Fruit fly (Drosophila melanogaster) whole organism, embryonic: ENCODE measurements around the gene mRpL48.

Source experiments
- B-H2 ChIP-seq: fragments of 200-800 bp; sonication (Bioruptor generic); optimal IDR thresholded peaks from 2 replicates; lab custom pipeline; 2018; ENCODE audit warnings: missing biosample characterization, mild to moderate bottlenecking, missing genetic modification characterization
- CG10979 ChIP-seq: fragments of 200-800 bp; sonication (Bioruptor generic); optimal IDR thresholded peaks from 2 replicates; lab custom pipeline; 2018; ENCODE audit warnings: missing biosample characterization, mild to moderate bottlenecking, missing genetic modification characterization, moderate library complexity
- CG11560 ChIP-seq: fragments of 200-800 bp; sonication (Bioruptor generic); IDR thresholded peaks from 3 replicates; pipeline ENCODE4 v1.3.6; 2022; ENCODE audit warnings: missing biosample characterization, missing genetic modification characterization
- CG13123 ChIP-seq: fragments of 200-800 bp; sonication (Bioruptor generic); optimal IDR thresholded peaks from 2 replicates; lab custom pipeline; 2016; ENCODE audit warnings: missing biosample characterization, missing genetic modification characterization
- CG13296 ChIP-seq: fragments of 200-800 bp; sonication (Bioruptor generic); optimal IDR thresholded peaks from 3 replicates; lab custom pipeline; 2018; ENCODE audit warnings: missing biosample characterization, mild to moderate bottlenecking, missing genetic modification characterization
- CG17186 ChIP-seq: fragments of 200-800 bp; sonication (Bioruptor generic); optimal IDR thresholded peaks from 3 replicates; lab custom pipeline; 2017; ENCODE audit warnings: missing biosample characterization, missing genetic modification reagents, missing genetic modification characterization
- CG18011 ChIP-seq: fragments of 200-800 bp; sonication (Bioruptor generic); optimal IDR thresholded peaks from 2 replicates; lab custom pipeline; 2017; ENCODE audit warnings: missing biosample characterization, missing genetic modification characterization, mild to moderate bottlenecking, moderate library complexity, missing genotype
- CG18599 ChIP-seq: fragments of 200-800 bp; sonication (Bioruptor generic); optimal IDR thresholded peaks from 3 replicates; lab custom pipeline; 2017; ENCODE audit warnings: missing biosample characterization, missing genetic modification characterization, mild to moderate bottlenecking, moderate library complexity, missing genetic modification reagents
- CG3847 ChIP-seq: fragments of 200-800 bp; sonication (Bioruptor generic); IDR thresholded peaks from 2 replicates; pipeline ENCODE4 v1.3.6; 2022; ENCODE audit warnings: missing biosample characterization, missing genetic modification characterization
- CG5180 ChIP-seq: fragments of 200-800 bp; sonication (Bioruptor generic); optimal IDR thresholded peaks from 3 replicates; lab custom pipeline; 2017; ENCODE audit warnings: missing biosample characterization, missing genetic modification characterization, mild to moderate bottlenecking, moderate library complexity, missing genetic modification reagents
- CG6791 ChIP-seq: fragments of 200-800 bp; sonication (Bioruptor generic); IDR thresholded peaks from 3 replicates; pipeline ENCODE4 v1.3.6; 2022; ENCODE audit warnings: missing biosample characterization, missing genetic modification characterization; ENCODE audit not compliant: partially characterized antibody
- D19B ChIP-seq: fragments of 200-800 bp; sonication (Bioruptor generic); optimal IDR thresholded peaks from 2 replicates; lab custom pipeline; 2017; ENCODE audit warnings: missing biosample characterization, mild to moderate bottlenecking, missing genetic modification characterization
- Deaf1 ChIP-seq: fragments of 200-800 bp; optimal IDR thresholded peaks from 3 replicates; lab custom pipeline; 2019; ENCODE audit warnings: missing biosample characterization, mild to moderate bottlenecking, missing genetic modification characterization, moderate library complexity
- Fer1 ChIP-seq: fragments of 200-800 bp; sonication (Bioruptor generic); optimal IDR thresholded peaks from 2 replicates; lab custom pipeline; 2017; ENCODE audit warnings: missing biosample characterization, mild to moderate bottlenecking, missing genetic modification characterization
- Hey ChIP-seq: fragments of 200-800 bp; sonication (Bioruptor generic); optimal IDR thresholded peaks from 3 replicates; lab custom pipeline; 2018; ENCODE audit warnings: missing biosample characterization, mild to moderate bottlenecking, missing genetic modification characterization
- Hmr ChIP-seq: fragments of 200-800 bp; sonication (Bioruptor generic); optimal IDR thresholded peaks from 3 replicates; lab custom pipeline; 2017; ENCODE audit warnings: mild to moderate bottlenecking, missing biosample characterization, missing genetic modification reagents, missing genetic modification characterization
- Kr ChIP-seq: fragments of 200-800 bp; sonication (Bioruptor generic); optimal IDR thresholded peaks from 2 replicates; lab custom pipeline; 2017; ENCODE audit warnings: missing biosample characterization, mild to moderate bottlenecking, missing genetic modification characterization
- Med ChIP-seq: fragments of 200-800 bp; sonication (Bioruptor generic); peaks from one replicate; lab custom pipeline; 2016; ENCODE audit warnings: missing biosample characterization, missing genetic modification characterization, mild to moderate bottlenecking, inconsistent platforms, moderate library complexity
- NK7.1 ChIP-seq: fragments of 200-800 bp; sonication (Bioruptor generic); optimal IDR thresholded peaks from 3 replicates; lab custom pipeline; 2016; ENCODE audit warnings: missing biosample characterization, missing genetic modification characterization
- al ChIP-seq: fragments of 200-800 bp; sonication (Bioruptor generic); IDR thresholded peaks from 2 replicates; pipeline ENCODE4 v1.3.6; 2022; ENCODE audit warnings: missing biosample characterization, missing genetic modification characterization
- bsh ChIP-seq, 2 experiments: fragments of 200-800 bp; sonication (Bioruptor generic); optimal IDR thresholded peaks; 2 replicates each; lab custom pipeline; 2017 to 2018; ENCODE audit warnings: mild to moderate bottlenecking in 2 of 2, missing biosample characterization in 2 of 2, missing genetic modification characterization in 2 of 2, moderate library complexity in 1 of 2
- chinmo ChIP-seq: fragments of 200-800 bp; sonication (Bioruptor generic); IDR thresholded peaks from 4 replicates; pipeline ENCODE4 v1.3.6; 2022; ENCODE audit warnings: missing biosample characterization, missing genetic modification characterization; ENCODE audit not compliant: partially characterized antibody
- croc ChIP-seq: fragments of 200-800 bp; sonication (Bioruptor generic); conservative IDR thresholded peaks from 3 replicates; pipeline ENCODE4 v1.3.6; 2022; ENCODE audit warnings: missing biosample characterization, missing genetic modification characterization
- crp ChIP-seq, 2 experiments: fragments of 200-800 bp; sonication (Bioruptor generic); optimal IDR thresholded peaks; 2 replicates in 1 of 2; 3 replicates in 1 of 2; lab custom pipeline; 2017; ENCODE audit warnings: missing biosample characterization in 2 of 2, missing genetic modification characterization in 2 of 2, mild to moderate bottlenecking in 1 of 2, moderate library complexity in 1 of 2
- cwo ChIP-seq: fragments of 200-800 bp; sonication (Bioruptor generic); optimal IDR thresholded peaks from 3 replicates; lab custom pipeline; 2017; ENCODE audit warnings: missing biosample characterization, missing genetic modification characterization, mild to moderate bottlenecking, moderate library complexity, missing genetic modification reagents
- exex ChIP-seq: fragments of 200-800 bp; sonication (Bioruptor generic); optimal IDR thresholded peaks from 4 replicates; lab custom pipeline; 2018; ENCODE audit warnings: missing biosample characterization, mild to moderate bottlenecking, missing genetic modification characterization, moderate library complexity
- gem ChIP-seq: fragments of 200-800 bp; sonication (Bioruptor generic); optimal IDR thresholded peaks from 2 replicates; lab custom pipeline; 2019; ENCODE audit warnings: missing biosample characterization, mild to moderate bottlenecking, missing genetic modification characterization, moderate library complexity
- gsb-n ChIP-seq: fragments of 200-800 bp; sonication (Bioruptor generic); optimal IDR thresholded peaks from 3 replicates; lab custom pipeline; 2018; ENCODE audit warnings: missing biosample characterization, mild to moderate bottlenecking, missing genetic modification characterization
- hb ChIP-seq: fragments of 200-800 bp; sonication (Bioruptor generic); IDR thresholded peaks from 3 replicates; pipeline ENCODE4 v1.3.6; 2022; ENCODE audit warnings: missing biosample characterization, missing genetic modification characterization; ENCODE audit not compliant: partially characterized antibody
- kah ChIP-seq: fragments of 200-800 bp; sonication (Bioruptor generic); optimal IDR thresholded peaks from 2 replicates; lab custom pipeline; 2018; ENCODE audit warnings: missing biosample characterization, mild to moderate bottlenecking, missing genetic modification characterization
- kni ChIP-seq: fragments of 200-800 bp; sonication (Bioruptor generic); optimal IDR thresholded peaks from 3 replicates; lab custom pipeline; 2017; ENCODE audit warnings: mild to moderate bottlenecking, missing biosample characterization, missing genetic modification reagents, missing genetic modification characterization
- lola ChIP-seq, 3 experiments: fragments of >200 bp in 2 of 3; fragments of 200-800 bp in 1 of 3; sonication (Bioruptor generic) in 1 of 3; optimal IDR thresholded peaks; 2 replicates each; lab custom pipeline; 2017 to 2019; ENCODE audit warnings: missing biosample characterization in 3 of 3, missing genetic modification characterization in 3 of 3, mild to moderate bottlenecking in 1 of 3, moderate library complexity in 1 of 3
- nau ChIP-seq: fragments of 200-800 bp; sonication (Bioruptor generic); optimal IDR thresholded peaks from 3 replicates; lab custom pipeline; 2017; ENCODE audit warnings: missing biosample characterization, mild to moderate bottlenecking, missing genetic modification characterization, missing genetic modification reagents
- pan ChIP-seq, 4 experiments: fragments of >200 bp in 3 of 4; fragments of 200-800 bp in 1 of 4; sonication (Bioruptor generic) in 1 of 4; optimal IDR thresholded peaks in 3 of 4; IDR thresholded peaks in 1 of 4; 2 replicates each; pipeline versions ENCODE4 v1.3.6 to Lab custom; 2017 to 2022; ENCODE audit warnings: missing biosample characterization in 2 of 4, missing genetic modification characterization in 2 of 4, mixed read lengths in 1 of 4
- pho ChIP-seq: fragments of 200-800 bp; sonication (Bioruptor generic); optimal IDR thresholded peaks from 2 replicates; lab custom pipeline; 2016; ENCODE audit warnings: missing biosample characterization, missing genetic modification characterization
- pita ChIP-seq: fragments of 200-800 bp; sonication (Bioruptor generic); optimal IDR thresholded peaks from 2 replicates; lab custom pipeline; 2017; ENCODE audit warnings: missing biosample characterization, mild to moderate bottlenecking, missing genetic modification characterization
- pnt ChIP-seq: fragments of 200-800 bp; sonication (Bioruptor generic); optimal IDR thresholded peaks from 3 replicates; lab custom pipeline; 2016; ENCODE audit warnings: missing biosample characterization, missing genetic modification characterization
- pros ChIP-seq: fragments of 200-800 bp; sonication (Bioruptor generic); optimal IDR thresholded peaks from 3 replicates; lab custom pipeline; 2019; ENCODE audit warnings: missing biosample characterization, mild to moderate bottlenecking, missing genetic modification characterization, moderate library complexity
- scrt ChIP-seq: fragments of 200-800 bp; sonication (Bioruptor generic); optimal IDR thresholded peaks from 2 replicates; lab custom pipeline; 2018; ENCODE audit warnings: missing biosample characterization, mild to moderate bottlenecking, missing genetic modification characterization, moderate library complexity
- sqz ChIP-seq: fragments of 200-800 bp; sonication (Bioruptor generic); optimal IDR thresholded peaks from 3 replicates; lab custom pipeline; 2018; ENCODE audit warnings: missing biosample characterization, mild to moderate bottlenecking, missing genetic modification characterization
- trem ChIP-seq: fragments of 200-800 bp; optimal IDR thresholded peaks from 3 replicates; lab custom pipeline; 2019; ENCODE audit warnings: missing biosample characterization, mild to moderate bottlenecking, missing genetic modification characterization, moderate library complexity

Gene mRpL48

DNA sequence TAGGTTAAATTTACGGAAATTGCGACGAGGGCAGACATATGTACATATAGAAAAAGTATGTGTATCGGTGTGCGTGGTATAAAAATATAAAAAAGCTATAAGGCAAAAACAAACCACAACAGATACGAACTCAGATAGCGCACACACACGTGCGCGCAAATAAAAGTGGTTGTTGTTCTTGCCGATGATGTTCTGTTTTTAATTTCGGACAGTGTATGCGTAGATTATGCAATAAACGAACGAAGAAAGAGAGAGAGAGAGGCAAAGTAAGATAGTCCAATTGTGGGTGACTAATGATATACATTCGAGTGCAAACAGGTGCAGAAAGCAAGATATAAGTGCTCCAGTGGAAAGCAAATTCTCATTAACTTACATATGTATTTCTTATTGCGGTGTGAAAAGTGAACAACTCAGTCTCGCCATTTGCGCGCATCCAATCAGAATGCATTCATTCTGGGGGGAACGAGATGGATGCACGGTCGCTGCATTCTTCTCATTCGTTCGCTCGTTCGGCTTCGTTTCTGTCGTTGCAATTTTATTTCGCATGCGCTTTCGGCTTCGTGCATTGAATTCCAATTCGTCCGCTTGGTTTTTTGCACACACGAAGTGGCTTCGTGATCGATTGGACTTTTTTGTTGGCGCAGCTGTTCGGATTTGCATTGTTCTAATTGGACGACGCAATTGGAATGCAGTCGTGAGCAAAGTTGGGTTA lies 40.8 kb upstream of the mRpL48 start (continued):
- TF ChIP-seq CG10979 (no peak), pan (optimal IDR thresholded peaks at IDR 0.05; lab: Kevin White, UChicago) (no peak), pan (GFP tag; optimal IDR thresholded peaks at IDR 0.05 in 1 of 2, IDR thresholded peaks at IDR 0.05 in 1 of 2) (no peak), trem (tag; lab: Kevin White, UChicago) (no peak), CG18011 (GFP tag; lab: Kevin White, UChicago) (no peak), nau (GFP tag; lab: Kevin White, UChicago) (no peak), pho (GFP tag; lab: Kevin White, UChicago) (no peak), exex (tag; lab: Kevin White, UChicago) (peak; percentile 32), pita (GFP tag; lab: Kevin White, UChicago) (no peak), CG17186 (GFP tag; lab: Kevin White, UChicago) (no peak), B-H2 (GFP tag; lab: Kevin White, UChicago) (no peak), crp (GFP tag; optimal IDR thresholded peaks at IDR 0.05; lab: Kevin White, UChicago) (no peak), Med (peak; percentile 47), CG6791 (GFP tag; lab: Robert Waterston, UW) (no peak), CG13123 (GFP tag; lab: Kevin White, UChicago) (no peak), CG3847 (GFP tag; lab: Robert Waterston, UW) (no peak), Fer1 (peak; percentile 17), pnt (GFP tag; lab: Kevin White, UChicago) (no peak), CG11560 (tag; lab: Robert Waterston, UW) (no peak), gem (no peak), kah (GFP tag; lab: Kevin White, UChicago) (peak; percentile 32), D19B (GFP tag; lab: Kevin White, UChicago) (no peak), CG5180 (GFP tag; lab: Kevin White, UChicago) (no peak), CG13296 (GFP tag; lab: Kevin White, UChicago) (no peak), cwo (GFP tag; lab: Kevin White, UChicago) (peak; percentile 89), bsh (GFP tag; optimal IDR thresholded peaks at IDR 0.05; lab: Kevin White, UChicago) (no peak), NK7.1 (no peak), scrt (GFP tag; lab: Kevin White, UChicago) (no peak)

DNA sequence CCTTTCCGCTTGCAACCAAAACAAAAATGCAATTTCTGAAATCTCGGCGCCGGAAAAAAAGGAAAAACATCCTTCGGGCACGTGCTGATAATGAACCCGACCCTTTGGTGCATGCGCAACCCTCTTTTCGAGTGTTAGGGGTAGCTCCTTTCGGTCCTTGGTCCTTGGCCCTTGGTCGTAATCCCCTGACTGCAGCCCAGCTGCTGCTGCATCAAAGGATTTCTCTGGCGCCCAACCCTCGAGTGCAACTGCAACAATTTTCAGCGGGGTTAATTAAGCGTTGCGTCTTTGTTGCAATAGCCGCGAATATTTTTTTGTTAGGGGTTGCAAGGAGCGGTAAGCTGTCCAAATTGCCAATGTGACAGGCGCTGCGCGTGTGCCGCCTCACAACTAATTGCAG lies 39.8 kb upstream of the mRpL48 start:
- TF ChIP-seq Hey (peak; percentile 37), Deaf1 (tag; lab: Kevin White, UChicago) (no peak), al (GFP tag; lab: Robert Waterston, UW) (no peak), gsb-n (tag; lab: Kevin White, UChicago) (peak; percentile 6), Hmr (GFP tag; lab: Kevin White, UChicago) (no peak), hb (GFP tag; lab: Robert Waterston, UW) (0 out of 3 replicates have a peak, but pooled peaks have one; percentile 53), Kr (GFP tag; lab: Kevin White, UChicago) (peak; percentile 45), CG18011 (GFP tag; lab: Kevin White, UChicago) (no peak), CG18599 (GFP tag; lab: Kevin White, UChicago) (no peak), croc (GFP tag; lab: Robert Waterston, UW) (no peak), chinmo (peak; percentile 79; the same call in 2 of the 4 replicates), kni (GFP tag; lab: Kevin White, UChicago) (peak; percentile 22), pros (GFP tag; lab: Kevin White, UChicago) (peak; percentile 96), sqz (GFP tag; lab: Kevin White, UChicago) (peak; percentile 76), lola (GFP tag; optimal IDR thresholded peaks at IDR 0.05; lab: Kevin White, UChicago) (no peak)
